Worm (Caenorhabditis elegans): Measurements from ENCODE around the gene C31C9.6.

- TF ChIP-seq flt-1 (GFP tag; IDR thresholded peaks at IDR 0.05) (no peak), klf-2 (GFP tag; conservative IDR thresholded peaks at IDR 0.05) (no peak), ztf-23 (GFP tag; IDR thresholded peaks at IDR 0.05) (no peak)
Observed at ce11 chrII:13664993-13665680, 3.2 kb upstream of the C31C9.6 start.
